Worm (Caenorhabditis elegans) whole organism, L1 larva: ENCODE data around the gene Y54G2A.72.

Experiments
- F16B12.6 ChIP-seq: fragments of 150-350 bp; optimal IDR thresholded peaks from 2 replicates; lab custom pipeline; 2014; ENCODE audit warnings: missing biosample characterization, missing genetic modification characterization
- aha-1 ChIP-seq: fragments of 150-350 bp; optimal IDR thresholded peaks from 2 replicates; lab custom pipeline; 2014; ENCODE audit warnings: missing biosample characterization, missing genetic modification characterization
- ama-1 ChIP-seq: fragments of 150-350 bp; optimal IDR thresholded peaks from 2 replicates; lab custom pipeline; 2014
- ceh-90 ChIP-seq: sonication (generic microtip); optimal IDR thresholded peaks from 2 replicates; lab custom pipeline; 2016; ENCODE audit warnings: missing genetic modification characterization, missing compliant biosample characterization
- ces-1 ChIP-seq: fragments of 150-350 bp; optimal IDR thresholded peaks from 2 replicates; lab custom pipeline; 2014; ENCODE audit warnings: missing biosample characterization, missing genetic modification reagents, missing genetic modification characterization
- efl-1 ChIP-seq, 4 experiments: fragments of 150-350 bp; optimal IDR thresholded peaks in 3 of 4; peaks in 1 of 4; 1 replicate in 1 of 4; 2 replicates in 3 of 4; lab custom pipeline; 2014; ENCODE audit warnings: missing biosample characterization in 2 of 4, missing genetic modification characterization in 2 of 4, missing genetic modification reagents in 2 of 4
- efl-3 ChIP-seq: fragments of 200-800 bp; sonication (Bioruptor generic); optimal IDR thresholded peaks from 2 replicates; lab custom pipeline; 2018; ENCODE audit warnings: mild to moderate bottlenecking, missing genetic modification characterization, missing compliant biosample characterization
- elt-3 ChIP-seq, 6 experiments: fragments of 150-350 bp in 1 of 6; sonication (generic microtip); optimal IDR thresholded peaks; 2 replicates each; lab custom pipeline; 2017 to 2018; ENCODE audit warnings: missing biosample characterization in 6 of 6, missing genetic modification characterization in 6 of 6, inconsistent platforms in 1 of 6
- fkh-8 ChIP-seq: sonication (generic microtip); optimal IDR thresholded peaks from 2 replicates; lab custom pipeline; 2016; ENCODE audit warnings: mild to moderate bottlenecking, missing genetic modification characterization, missing compliant biosample characterization
- grh-1 ChIP-seq: fragments of 200-800 bp; sonication (Bioruptor generic); IDR thresholded peaks from 2 replicates; pipeline ENCODE4 v1.3.6; 2022; ENCODE audit warnings: missing genetic modification reagents, missing genetic modification characterization, missing compliant biosample characterization
- hlh-17 ChIP-seq: fragments of 200-800 bp; sonication (Bioruptor generic); optimal IDR thresholded peaks from 2 replicates; lab custom pipeline; 2018; ENCODE audit warnings: missing genetic modification characterization, mild to moderate bottlenecking, missing compliant biosample characterization, moderate library complexity, borderline replicate concordance
- isw-1 ChIP-seq: fragments of 200-800 bp; sonication (Bioruptor generic); IDR thresholded peaks from 2 replicates; pipeline ENCODE4 v1.3.6; 2022; ENCODE audit warnings: missing genetic modification characterization, missing compliant biosample characterization
- jun-1 ChIP-seq: fragments of 150-350 bp; optimal IDR thresholded peaks from 2 replicates; lab custom pipeline; 2014; ENCODE audit warnings: missing biosample characterization, missing genetic modification reagents, missing genetic modification characterization
- lin-14 ChIP-seq: fragments of 200-800 bp; sonication (Bioruptor generic); optimal IDR thresholded peaks from 2 replicates; lab custom pipeline; 2018; ENCODE audit warnings: mild to moderate bottlenecking, missing genetic modification characterization, moderate library complexity, missing compliant biosample characterization
- lin-35 ChIP-seq, 2 experiments: fragments of 150-350 bp; optimal IDR thresholded peaks; 2 replicates each; lab custom pipeline; 2014; ENCODE audit warnings: missing biosample characterization in 2 of 2, missing genetic modification characterization in 2 of 2, missing genetic modification reagents in 2 of 2
- lir-3 ChIP-seq: sonication (generic microtip); optimal IDR thresholded peaks from 2 replicates; lab custom pipeline; 2016; ENCODE audit warnings: mild to moderate bottlenecking, missing genetic modification characterization, moderate library complexity, missing compliant biosample characterization; ENCODE audit not compliant: poor library complexity
- nhr-11 ChIP-seq: fragments of 150-350 bp; optimal IDR thresholded peaks from 2 replicates; lab custom pipeline; 2014; ENCODE audit warnings: missing biosample characterization, missing genetic modification characterization
- nhr-19 ChIP-seq: fragments of 200-800 bp; sonication (Bioruptor generic); conservative IDR thresholded peaks from 2 replicates; pipeline ENCODE4 v1.3.6; 2022; ENCODE audit warnings: missing genetic modification characterization, missing compliant biosample characterization
- nhr-47 ChIP-seq: sonication (generic microtip); optimal IDR thresholded peaks from 2 replicates; lab custom pipeline; 2016; ENCODE audit warnings: mild to moderate bottlenecking, missing genetic modification characterization, moderate library complexity, missing compliant biosample characterization
- nhr-71 ChIP-seq: sonication (generic microtip); optimal IDR thresholded peaks from 2 replicates; lab custom pipeline; 2016; ENCODE audit warnings: mild to moderate bottlenecking, missing genetic modification characterization, moderate library complexity, missing compliant biosample characterization
- nhr-85 ChIP-seq: sonication (generic microtip); peaks from one replicate; lab custom pipeline; 2016; ENCODE audit warnings: missing genetic modification characterization, inconsistent platforms, missing compliant biosample characterization
- pax-3 ChIP-seq: fragments of 200-800 bp; sonication (Bioruptor generic); optimal IDR thresholded peaks from 2 replicates; lab custom pipeline; 2018; ENCODE audit warnings: mild to moderate bottlenecking, missing genetic modification characterization, moderate library complexity, missing compliant biosample characterization
- rnt-1 ChIP-seq: sonication (generic microtip); optimal IDR thresholded peaks from 2 replicates; lab custom pipeline; 2016; ENCODE audit warnings: mild to moderate bottlenecking, missing genetic modification characterization, moderate library complexity, missing compliant biosample characterization
- sup-37 ChIP-seq: fragments of 200-800 bp; sonication (Bioruptor generic); optimal IDR thresholded peaks from 2 replicates; lab custom pipeline; 2018; ENCODE audit warnings: mild to moderate bottlenecking, missing genetic modification characterization, missing compliant biosample characterization
- unc-30 ChIP-seq: sonication (generic microtip); optimal IDR thresholded peaks from 2 replicates; lab custom pipeline; 2017; ENCODE audit warnings: missing biosample characterization, missing genetic modification characterization
- xbp-1 ChIP-seq: sonication (generic microtip); optimal IDR thresholded peaks from 2 replicates; lab custom pipeline; 2016; ENCODE audit warnings: missing genetic modification characterization, missing compliant biosample characterization
- zag-1 ChIP-seq: fragments of 150-350 bp; optimal IDR thresholded peaks from 2 replicates; lab custom pipeline; 2014; ENCODE audit warnings: missing biosample characterization, missing genetic modification characterization
- zip-4 ChIP-seq: fragments of 200-800 bp; sonication (Bioruptor generic); optimal IDR thresholded peaks from 2 replicates; lab custom pipeline; 2018; ENCODE audit warnings: mild to moderate bottlenecking, missing genetic modification characterization, moderate library complexity, missing compliant biosample characterization
- ztf-4 ChIP-seq: fragments of 150-350 bp; optimal IDR thresholded peaks from 2 replicates; lab custom pipeline; 2014; ENCODE audit warnings: missing biosample characterization, missing genetic modification characterization

Gene Y54G2A.72

ce11 chrIV:2736575-2736974, 41.4 kb upstream of the Y54G2A.72 start:
- no peak for TF ChIP-seq jun-1 (tag; lab: Kevin White, UChicago)
- TF ChIP-seq sup-37 (GFP tag; lab: Kevin White, UChicago) = no peak
- no peak for TF ChIP-seq ama-1 (lab: Kevin White, UChicago)
- no peak for TF ChIP-seq hlh-17
- TF ChIP-seq F16B12.6 = no peak
- TF ChIP-seq isw-1 = no peak
- TF ChIP-seq rnt-1 = no peak
- TF ChIP-seq nhr-11 (tag; lab: Kevin White, UChicago) = no peak
- TF ChIP-seq ceh-90 (tag; lab: Kevin White, UChicago) = no peak
- TF ChIP-seq zip-4 (GFP tag; lab: Kevin White, UChicago) = no peak
- TF ChIP-seq pax-3 = no peak
- TF ChIP-seq unc-30 (tag; lab: Kevin White, UChicago) = no peak
- no peak for TF ChIP-seq lir-3 (tag; lab: Kevin White, UChicago)
- no peak for TF ChIP-seq elt-3 (tag; optimal IDR thresholded peaks at IDR 0.05; lab: Kevin White, UChicago)
- no peak for TF ChIP-seq aha-1 (tag; lab: Kevin White, UChicago)

- no peak for TF ChIP-seq efl-3 (GFP tag; lab: Kevin White, UChicago)
- no peak for TF ChIP-seq ces-1 (GFP tag; lab: Kevin White, UChicago)
- no peak for TF ChIP-seq efl-1 (optimal IDR thresholded peaks at IDR 0.05; lab: Kevin White, UChicago)
- peak in 1 of 2 experiments; percentile 40 for TF ChIP-seq efl-1 (GFP tag; optimal IDR thresholded peaks at IDR 0.05 in 1 of 2; lab: Kevin White, UChicago)
- TF ChIP-seq nhr-71 (tag; lab: Kevin White, UChicago) = no peak
These were observed 39.5 kb upstream of the Y54G2A.72 start for ce11 chrIV:2738466-2738865.

DNA sequence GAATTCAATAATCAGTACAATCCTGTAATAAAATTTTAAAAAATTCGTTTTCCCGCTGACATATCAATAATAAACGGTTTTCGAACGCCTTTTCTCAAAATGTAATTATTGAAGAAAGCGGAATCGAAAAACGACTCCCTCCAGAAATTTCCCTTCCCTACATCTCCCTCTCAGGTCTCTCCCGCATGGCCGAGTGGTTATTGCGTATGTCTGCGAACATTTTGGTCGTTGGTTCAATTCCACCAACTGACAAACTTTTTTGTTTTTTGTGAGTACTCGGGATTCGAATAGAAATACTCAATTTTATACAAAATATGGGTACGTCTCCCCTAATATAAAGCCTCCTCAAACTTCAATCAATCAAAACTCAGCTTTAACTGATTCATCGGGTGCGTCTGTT, 37.9 kb upstream of the Y54G2A.72 start:
- TF ChIP-seq nhr-19 (GFP tag; lab: Robert Waterston, UW) = peak; percentile 17; the same call in 1 of the 2 replicates
- TF ChIP-seq, all 84 proteins: peak for 1; not testable (repeated sequence) for 83

- TF ChIP-seq grh-1 (GFP tag; lab: Robert Waterston, UW) = no peak
- TF ChIP-seq nhr-85 (tag; lab: Kevin White, UChicago) = peak; percentile 9
- TF ChIP-seq efl-1 (optimal IDR thresholded peaks at IDR 0.05; lab: Kevin White, UChicago) = no peak
- peak in 1 of 2 experiments; percentile 11 for TF ChIP-seq efl-1 (GFP tag; optimal IDR thresholded peaks at IDR 0.05 in 1 of 2; lab: Kevin White, UChicago)
- no peak for TF ChIP-seq unc-30 (tag; lab: Kevin White, UChicago)
- TF ChIP-seq nhr-47 (tag; lab: Kevin White, UChicago) = no peak
- no peak for TF ChIP-seq lin-14 (GFP tag; lab: Kevin White, UChicago)
These were observed 35.4 kb upstream of the Y54G2A.72 start, which contains the start of gene nhr-277 for ce11 chrIV:2742470-2743044. Gene nhr-277 (plus strand): TSS chrIV:2742994.

- TF ChIP-seq ztf-4 (no peak), fkh-8 (tag; lab: Kevin White, UChicago) (peak; percentile 11), lin-14 (GFP tag; lab: Kevin White, UChicago) (peak; percentile 69), xbp-1 (tag; lab: Kevin White, UChicago) (peak; percentile 20), zag-1 (no peak)
These were observed 30.4 kb upstream of the Y54G2A.72 start for ce11 chrIV:2747385-2748007.

DNA sequence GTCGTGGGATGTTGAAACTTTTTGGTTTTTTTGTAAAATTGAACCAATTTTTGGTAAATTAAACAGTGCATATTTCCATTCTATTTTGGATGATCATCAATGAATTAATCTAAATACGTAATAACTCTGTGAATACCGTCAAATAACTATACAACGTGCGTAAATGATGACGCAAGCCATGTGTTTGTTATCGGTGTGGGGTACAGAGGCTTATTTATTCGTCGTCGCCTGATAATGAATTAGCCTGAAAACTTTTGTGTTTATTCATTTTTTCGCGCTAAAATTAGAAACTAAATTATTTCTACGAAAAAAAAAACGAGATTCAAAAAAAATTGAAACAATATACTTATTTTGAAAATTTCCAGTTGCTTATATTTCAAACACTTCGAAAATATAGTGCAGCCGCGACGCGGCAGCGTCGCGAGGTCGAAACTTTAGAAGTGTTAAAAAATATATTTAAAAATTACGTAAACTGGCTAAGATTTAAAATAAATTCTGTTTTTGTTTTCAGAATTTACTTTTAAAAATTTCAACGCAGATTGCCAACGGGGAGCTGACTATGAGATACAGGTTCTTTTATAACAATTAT, 29.0 kb upstream of the Y54G2A.72 start:
- peak; percentile 32 for TF ChIP-seq nhr-85 (tag; lab: Kevin White, UChicago)
- TF ChIP-seq grh-1 (GFP tag; lab: Robert Waterston, UW) = no peak
- peak in 1 of 2 experiments; percentile 10 for TF ChIP-seq lin-35 (GFP tag; optimal IDR thresholded peaks at IDR 0.05; lab: Kevin White, UChicago)
